Worm (Caenorhabditis elegans) whole organism, L4 larva: ENCODE data around the gene T10G3.3.

Source experiments
- F49E8.2 ChIP-seq: sonication (generic microtip); optimal IDR thresholded peaks from 2 replicates; lab custom pipeline; 2016; ENCODE audit warnings: missing compliant biosample characterization, mild to moderate bottlenecking, missing genetic modification characterization, borderline replicate concordance
- aly-2 ChIP-seq: sonication (generic microtip); optimal IDR thresholded peaks from 2 replicates; lab custom pipeline; 2018; ENCODE audit warnings: missing biosample characterization, missing genetic modification characterization
- ama-1 ChIP-seq: fragments of 150-350 bp; optimal IDR thresholded peaks from 2 replicates; lab custom pipeline; 2014; ENCODE audit warnings: inconsistent platforms, mixed read lengths
- ceh-20 ChIP-seq: fragments of 200-800 bp; sonication (Bioruptor generic); IDR thresholded peaks from 2 replicates; pipeline ENCODE4 v1.3.6; 2022; ENCODE audit warnings: missing genetic modification reagents, missing genetic modification characterization, missing compliant biosample characterization
- egl-43 ChIP-seq: fragments of 200-800 bp; sonication (Bioruptor generic); IDR thresholded peaks from 2 replicates; pipeline ENCODE4 v1.3.6; 2022; ENCODE audit warnings: missing genetic modification reagents, missing genetic modification characterization, missing compliant biosample characterization
- nhr-237 ChIP-seq: sonication (generic microtip); optimal IDR thresholded peaks from 2 replicates; lab custom pipeline; 2017; ENCODE audit warnings: missing biosample characterization, missing genetic modification characterization
- nhr-77 ChIP-seq: fragments of 150-350 bp; optimal IDR thresholded peaks from 2 replicates; lab custom pipeline; 2014; ENCODE audit warnings: missing biosample characterization, missing genetic modification characterization
- pha-4 ChIP-seq, 2 experiments: fragments of 150-350 bp in 1 of 2; fragments of 200-800 bp in 1 of 2; sonication (Bioruptor generic) in 1 of 2; IDR thresholded peaks in 1 of 2; optimal IDR thresholded peaks in 1 of 2; 2 replicates each; pipeline versions ENCODE4 v1.3.6 to Lab custom; 2014 to 2022; ENCODE audit warnings: missing genetic modification characterization in 2 of 2, missing genetic modification reagents in 2 of 2, missing biosample characterization in 1 of 2, missing compliant biosample characterization in 1 of 2
- php-3 ChIP-seq: fragments of 200-800 bp; sonication (Bioruptor generic); IDR thresholded peaks from 2 replicates; pipeline ENCODE4 v1.3.6; 2022; ENCODE audit warnings: missing genetic modification reagents, missing genetic modification characterization, missing compliant biosample characterization
- snpc-4 ChIP-seq: fragments of 150-350 bp; optimal IDR thresholded peaks from 2 replicates; lab custom pipeline; 2014; ENCODE audit warnings: missing biosample characterization, missing genetic modification characterization
- ztf-7 ChIP-seq: fragments of 150-350 bp; optimal IDR thresholded peaks from 2 replicates; lab custom pipeline; 2014; ENCODE audit warnings: missing biosample characterization, missing genetic modification characterization

- no peak for TF ChIP-seq egl-43 (GFP tag; lab: Robert Waterston, UW)
- TF ChIP-seq nhr-237, result no peak
- no peak for TF ChIP-seq aly-2 (tag; lab: Kevin White, UChicago)
- no peak for TF ChIP-seq pha-4 (GFP tag; IDR thresholded peaks at IDR 0.05; lab: Robert Waterston, UW)
- no peak for TF ChIP-seq pha-4 (tag; optimal IDR thresholded peaks at IDR 0.05; lab: Kevin White, UChicago)
- no peak for TF ChIP-seq nhr-77
- no peak for TF ChIP-seq ama-1
- TF ChIP-seq ceh-20 (GFP tag; lab: Robert Waterston, UW), result no peak
- TF ChIP-seq ztf-7 (tag; lab: Kevin White, UChicago), result no peak
- TF ChIP-seq snpc-4 (tag; lab: Kevin White, UChicago), result no peak
- TF ChIP-seq F49E8.2, result no peak
- TF ChIP-seq php-3, result no peak
Observed at ce11 chrV:13441661-13442060, 48.3 kb downstream of the T10G3.3 start, which contains the start of gene col-162.
